Fruit fly (Drosophila melanogaster) whole organism, embryonic: ENCODE data around the gene CG32161.

Experiments used
- Abd-B ChIP-seq: fragments of 200-800 bp; sonication (Bioruptor generic); optimal IDR thresholded peaks from 2 replicates; lab custom pipeline; 2018; ENCODE audit warnings: missing biosample characterization, mild to moderate bottlenecking, missing genetic modification characterization, moderate library complexity
- Awh ChIP-seq: fragments of 200-800 bp; sonication (Bioruptor generic); IDR thresholded peaks from 2 replicates; pipeline ENCODE4, ENCODE4 v1.3.6; 2022; ENCODE audit warnings: missing biosample characterization, missing genetic modification characterization
- CG10462 ChIP-seq: fragments of 200-800 bp; sonication (Bioruptor generic); optimal IDR thresholded peaks from 2 replicates; lab custom pipeline; 2016; ENCODE audit warnings: missing biosample characterization, missing genetic modification characterization
- CG10959 ChIP-seq: fragments of 200-800 bp; sonication (Bioruptor generic); IDR thresholded peaks from 2 replicates; pipeline ENCODE4 v1.3.6; 2022; ENCODE audit warnings: missing biosample characterization, missing genetic modification characterization
- CG11085 ChIP-seq: fragments of 200-800 bp; sonication (Bioruptor generic); IDR thresholded peaks from 2 replicates; pipeline ENCODE4 v1.3.6; 2022; ENCODE audit warnings: missing biosample characterization, missing genetic modification characterization
- CG11560 ChIP-seq: fragments of 200-800 bp; sonication (Bioruptor generic); IDR thresholded peaks from 3 replicates; pipeline ENCODE4 v1.3.6; 2022; ENCODE audit warnings: missing biosample characterization, missing genetic modification characterization
- CG12071 ChIP-seq: fragments of 200-800 bp; sonication (Bioruptor generic); optimal IDR thresholded peaks from 3 replicates; lab custom pipeline; 2018; ENCODE audit warnings: missing biosample characterization, mild to moderate bottlenecking, missing genetic modification characterization
- CG15479 ChIP-seq: fragments of 200-800 bp; sonication (Bioruptor generic); optimal IDR thresholded peaks from 3 replicates; lab custom pipeline; 2019; ENCODE audit warnings: missing biosample characterization, mild to moderate bottlenecking, missing genetic modification characterization, moderate library complexity
- CG17612 ChIP-seq: fragments of 200-800 bp; sonication (Bioruptor generic); IDR thresholded peaks from 2 replicates; pipeline ENCODE4 v1.3.6; 2022; ENCODE audit warnings: missing biosample characterization, missing genetic modification characterization
- CG17802 ChIP-seq: fragments of 200-800 bp; sonication (Bioruptor generic); optimal IDR thresholded peaks from 2 replicates; lab custom pipeline; 2018; ENCODE audit warnings: missing biosample characterization, mild to moderate bottlenecking, missing genetic modification characterization, moderate library complexity
- CG17829 ChIP-seq: fragments of 200-800 bp; optimal IDR thresholded peaks from 2 replicates; lab custom pipeline; 2019; ENCODE audit warnings: missing biosample characterization, mild to moderate bottlenecking, missing genetic modification characterization, moderate library complexity
- CG2875 ChIP-seq: fragments of 200-800 bp; sonication (Bioruptor generic); optimal IDR thresholded peaks from 2 replicates; lab custom pipeline; 2017; ENCODE audit warnings: missing biosample characterization, mild to moderate bottlenecking, missing genetic modification characterization, missing genetic modification reagents
- CG2889 ChIP-seq: fragments of 200-800 bp; sonication (Bioruptor generic); IDR thresholded peaks from 3 replicates; pipeline ENCODE4 v1.3.6; 2022; ENCODE audit warnings: missing biosample characterization, missing genetic modification characterization
- CG33213 ChIP-seq: fragments of 200-800 bp; sonication (Bioruptor generic); optimal IDR thresholded peaks from 3 replicates; lab custom pipeline; 2016; ENCODE audit warnings: missing biosample characterization, missing genetic modification characterization
- CG42726 ChIP-seq: fragments of 200-800 bp; sonication (Bioruptor generic); IDR thresholded peaks from 2 replicates; pipeline ENCODE4 v1.3.6; 2022; ENCODE audit warnings: missing biosample characterization, missing genetic modification characterization; ENCODE audit not compliant: partially characterized antibody
- CG4424 ChIP-seq: fragments of 200-800 bp; sonication (Bioruptor generic); optimal IDR thresholded peaks from 3 replicates; lab custom pipeline; 2016; ENCODE audit warnings: missing biosample characterization, missing genetic modification characterization
- CG6272 ChIP-seq: fragments of 200-800 bp; sonication (Bioruptor generic); IDR thresholded peaks from 2 replicates; pipeline ENCODE4 v1.3.6; 2022; ENCODE audit warnings: missing biosample characterization, missing genetic modification characterization
- CG6813 ChIP-seq: fragments of 200-800 bp; sonication (Bioruptor generic); optimal IDR thresholded peaks from 2 replicates; lab custom pipeline; 2017; ENCODE audit warnings: missing biosample characterization, missing genetic modification characterization, mild to moderate bottlenecking, moderate library complexity, missing genetic modification reagents
- CG8359 ChIP-seq: fragments of 200-800 bp; sonication (Bioruptor generic); optimal IDR thresholded peaks from 2 replicates; lab custom pipeline; 2017; ENCODE audit warnings: missing biosample characterization, mild to moderate bottlenecking, missing genetic modification characterization, borderline replicate concordance
- CG9727 ChIP-seq: fragments of 200-800 bp; sonication (Bioruptor generic); optimal IDR thresholded peaks from 3 replicates; lab custom pipeline; 2017; ENCODE audit warnings: missing biosample characterization, mild to moderate bottlenecking, missing genetic modification characterization
- CoRest ChIP-seq: fragments of 200-800 bp; sonication (Bioruptor generic); optimal IDR thresholded peaks from 3 replicates; lab custom pipeline; 2018; ENCODE audit warnings: missing biosample characterization, mild to moderate bottlenecking, missing genetic modification characterization, moderate library complexity
- D19A ChIP-seq: fragments of 200-800 bp; optimal IDR thresholded peaks from 3 replicates; lab custom pipeline; 2019; ENCODE audit warnings: missing biosample characterization, mild to moderate bottlenecking, missing genetic modification characterization, moderate library complexity
- Dbx ChIP-seq: fragments of 200-800 bp; sonication (Bioruptor generic); IDR thresholded peaks from 3 replicates; pipeline ENCODE4 v1.3.6; 2022; ENCODE audit warnings: missing biosample characterization, missing genetic modification characterization
- Doc2 ChIP-seq: fragments of 200-800 bp; sonication (Bioruptor generic); IDR thresholded peaks from 2 replicates; pipeline ENCODE4 v1.3.6; 2022; ENCODE audit warnings: missing biosample characterization, missing genetic modification characterization
- Gug ChIP-seq: fragments of 200-800 bp; sonication (Bioruptor generic); IDR thresholded peaks from 4 replicates; pipeline ENCODE4 v1.3.6; 2022; ENCODE audit warnings: missing biosample characterization, missing genetic modification characterization
- H15 ChIP-seq: fragments of 200-800 bp; sonication (Bioruptor generic); IDR thresholded peaks from 3 replicates; pipeline ENCODE4 v1.3.6; 2022; ENCODE audit warnings: missing biosample characterization, missing genetic modification characterization
- HLHmδ ChIP-seq: fragments of 200-800 bp; sonication (Bioruptor generic); optimal IDR thresholded peaks from 2 replicates; lab custom pipeline; 2018; ENCODE audit warnings: missing biosample characterization, mild to moderate bottlenecking, missing genetic modification characterization, moderate library complexity
- Hmr ChIP-seq: fragments of 200-800 bp; sonication (Bioruptor generic); optimal IDR thresholded peaks from 3 replicates; lab custom pipeline; 2017; ENCODE audit warnings: mild to moderate bottlenecking, missing biosample characterization, missing genetic modification reagents, missing genetic modification characterization
- MBD-R2 ChIP-seq: fragments of 200-800 bp; sonication (Bioruptor generic); IDR thresholded peaks from 2 replicates; pipeline ENCODE4 v1.3.6; 2022; ENCODE audit warnings: missing biosample characterization, missing genetic modification characterization
- Nf-YC ChIP-seq: fragments of 200-800 bp; optimal IDR thresholded peaks from 3 replicates; lab custom pipeline; 2019; ENCODE audit warnings: missing biosample characterization, mild to moderate bottlenecking, missing genetic modification characterization, moderate library complexity
- Ravus ChIP-seq: fragments of 200-800 bp; sonication (Bioruptor generic); IDR thresholded peaks from 2 replicates; pipeline ENCODE4 v1.3.6; 2022; ENCODE audit warnings: missing biosample characterization, missing genetic modification characterization
- Spps ChIP-seq: fragments of 200-800 bp; sonication (Bioruptor generic); optimal IDR thresholded peaks from 2 replicates; lab custom pipeline; 2018; ENCODE audit warnings: missing biosample characterization, mild to moderate bottlenecking, missing genetic modification characterization
- TFAM ChIP-seq: fragments of 200-800 bp; sonication (Bioruptor generic); optimal IDR thresholded peaks from 2 replicates; lab custom pipeline; 2017; ENCODE audit warnings: missing biosample characterization, missing genetic modification characterization, inconsistent platforms
- Vsx1 ChIP-seq: fragments of 200-800 bp; sonication (Bioruptor generic); optimal IDR thresholded peaks from 2 replicates; lab custom pipeline; 2017; ENCODE audit warnings: missing biosample characterization, mild to moderate bottlenecking, missing genetic modification characterization, missing genetic modification reagents
- ab ChIP-seq: fragments of 200-800 bp; sonication (Bioruptor generic); optimal IDR thresholded peaks from 2 replicates; lab custom pipeline; 2016; ENCODE audit warnings: missing biosample characterization, missing genetic modification characterization
- br ChIP-seq: fragments of >200 bp; optimal IDR thresholded peaks from 2 replicates; lab custom pipeline; 2017
- chinmo ChIP-seq: fragments of 200-800 bp; sonication (Bioruptor generic); IDR thresholded peaks from 4 replicates; pipeline ENCODE4 v1.3.6; 2022; ENCODE audit warnings: missing biosample characterization, missing genetic modification characterization; ENCODE audit not compliant: partially characterized antibody
- corto ChIP-seq: fragments of 200-800 bp; sonication (Bioruptor generic); optimal IDR thresholded peaks from 2 replicates; lab custom pipeline; 2016; ENCODE audit warnings: missing biosample characterization, mild to moderate bottlenecking, missing genetic modification characterization, moderate library complexity
- fd3F ChIP-seq: fragments of 200-800 bp; sonication (Bioruptor generic); optimal IDR thresholded peaks from 2 replicates; lab custom pipeline; 2018; ENCODE audit warnings: missing biosample characterization, mild to moderate bottlenecking, missing genetic modification characterization, moderate library complexity
- grau ChIP-seq: fragments of 200-800 bp; optimal IDR thresholded peaks from 3 replicates; lab custom pipeline; 2019; ENCODE audit warnings: missing biosample characterization, mild to moderate bottlenecking, missing genetic modification characterization, moderate library complexity
- grn ChIP-seq: fragments of 200-800 bp; sonication (Bioruptor generic); optimal IDR thresholded peaks from 3 replicates; lab custom pipeline; 2017; ENCODE audit warnings: missing biosample characterization, missing genetic modification characterization
- ham ChIP-seq: fragments of 200-800 bp; sonication (Bioruptor generic); IDR thresholded peaks from 2 replicates; pipeline ENCODE4 v1.3.6; 2022; ENCODE audit warnings: missing biosample characterization, missing genetic modification characterization
- lbe ChIP-seq: fragments of 200-800 bp; sonication (Bioruptor generic); optimal IDR thresholded peaks from 2 replicates; lab custom pipeline; 2016; ENCODE audit warnings: missing biosample characterization, mild to moderate bottlenecking, missing genetic modification characterization
- sc ChIP-seq, 3 experiments: fragments of >200 bp in 2 of 3; fragments of 200-800 bp in 1 of 3; sonication (Bioruptor generic) in 1 of 3; optimal IDR thresholded peaks; 2 replicates in 2 of 3; 3 replicates in 1 of 3; lab custom pipeline; 2017; ENCODE audit warnings: mild to moderate bottlenecking in 1 of 3, missing biosample characterization in 1 of 3, missing genetic modification characterization in 1 of 3, missing genetic modification reagents in 1 of 3
- seq ChIP-seq: fragments of 200-800 bp; sonication (Bioruptor generic); IDR thresholded peaks from 2 replicates; pipeline ENCODE4 v1.3.6; 2022; ENCODE audit warnings: missing biosample characterization, missing genetic modification characterization
- stc ChIP-seq: fragments of 200-800 bp; sonication (Bioruptor generic); IDR thresholded peaks from 2 replicates; pipeline ENCODE4 v1.3.6; 2022; ENCODE audit warnings: missing biosample characterization, missing genetic modification characterization
- tup ChIP-seq: fragments of 200-800 bp; sonication (Bioruptor generic); optimal IDR thresholded peaks from 2 replicates; lab custom pipeline; 2016; ENCODE audit warnings: missing biosample characterization, mild to moderate bottlenecking, missing genetic modification characterization, moderate library complexity
- wdn ChIP-seq: fragments of 200-800 bp; sonication (Bioruptor generic); IDR thresholded peaks from 2 replicates; pipeline ENCODE4 v1.3.6; 2022; ENCODE audit warnings: missing biosample characterization, missing genetic modification characterization
- yki ChIP-seq: fragments of >200 bp; optimal IDR thresholded peaks from 3 replicates; lab custom pipeline; 2018

The CG32161 gene

DNA sequence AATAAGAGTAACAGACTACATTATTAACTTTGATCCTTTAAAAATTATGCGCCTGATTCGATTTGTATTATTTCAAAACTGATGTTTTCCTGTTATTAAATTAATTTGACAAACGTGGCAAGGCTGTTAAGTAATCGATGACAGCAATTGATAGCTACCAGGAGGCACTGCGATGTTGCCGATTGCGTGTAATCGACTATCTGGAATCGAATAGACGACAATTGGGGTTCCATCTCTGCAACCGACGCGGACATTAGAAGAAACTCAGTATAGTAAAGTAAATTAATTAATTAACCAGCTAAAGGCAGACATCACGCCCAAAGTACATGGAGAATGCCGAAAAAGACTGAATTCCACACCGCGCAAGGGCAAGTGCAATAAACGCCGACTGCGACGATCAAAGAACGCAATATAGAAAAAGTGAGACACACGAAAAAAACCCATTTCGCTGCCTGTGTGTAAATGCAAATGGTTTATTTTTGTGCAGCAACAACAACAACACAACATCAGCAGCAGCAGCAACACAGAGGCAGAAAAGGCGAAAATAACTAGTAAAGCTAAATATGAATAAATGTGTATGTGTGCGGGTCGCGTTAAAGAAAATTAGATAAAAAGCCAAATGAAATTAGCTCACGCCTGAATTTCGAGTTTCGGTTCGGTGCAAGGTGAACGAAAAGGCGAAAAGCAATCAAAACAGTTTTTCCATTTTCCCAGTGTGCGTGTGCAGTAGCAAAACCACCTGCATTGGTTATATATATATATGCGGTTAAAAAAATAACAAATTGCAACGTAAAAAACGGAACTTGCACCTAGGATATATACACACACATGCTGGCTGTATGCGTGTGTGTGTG is 7.7 kb downstream of the CG32161 start, which contains the start of gene sina (continued):
- TF ChIP-seq stc (GFP tag; lab: Robert Waterston, UW) (no peak), Gug (GFP tag; lab: Robert Waterston, UW) (no peak), CG15479 (GFP tag; lab: Kevin White, UChicago) (no peak), CG11560 (tag; lab: Robert Waterston, UW) (peak; percentile 99), sc (optimal IDR thresholded peaks at IDR 0.05; lab: Kevin White, UChicago) (no peak), sc (GFP tag; optimal IDR thresholded peaks at IDR 0.05; lab: Kevin White, UChicago) (no peak), CG12071 (no peak), CG17829 (peak; percentile 72), CG2875 (GFP tag; lab: Kevin White, UChicago) (no peak), TFAM (GFP tag; lab: Kevin White, UChicago) (no peak), Nf-YC (peak; percentile 56), grau (tag; lab: Kevin White, UChicago) (peak; percentile 22), CG4424 (GFP tag; lab: Kevin White, UChicago) (no peak), MBD-R2 (peak; percentile 48), chinmo (GFP tag; lab: Robert Waterston, UW) (peak; percentile 79; the same call in 3 of the 4 replicates), fd3F (GFP tag; lab: Kevin White, UChicago) (no peak), br (lab: Kevin White, UChicago) (no peak), Ravus (no peak), Dbx (GFP tag; lab: Robert Waterston, UW) (peak; percentile 41; the same call in 1 of the 3 replicates), yki (no peak), CG17802 (tag; lab: Kevin White, UChicago) (no peak), wdn (no peak), CG8359 (GFP tag; lab: Kevin White, UChicago) (no peak), D19A (tag; lab: Kevin White, UChicago) (peak; percentile 39), CG42726 (GFP tag; lab: Robert Waterston, UW) (peak; percentile 63; the same call in 1 of the 2 replicates), CoRest (peak; percentile 68), Hmr (GFP tag; lab: Kevin White, UChicago) (peak; percentile 54), HLHmδ (GFP tag; lab: Kevin White, UChicago) (peak; percentile 31), CG10462 (GFP tag; lab: Kevin White, UChicago) (no peak), ab (GFP tag; lab: Kevin White, UChicago) (no peak), CG17612 (no peak), Spps (no peak), tup (no peak), corto (GFP tag; lab: Kevin White, UChicago) (no peak), CG6272 (GFP tag; lab: Robert Waterston, UW) (peak; percentile 16; the same call in 1 of the 2 replicates), seq (GFP tag; lab: Robert Waterston, UW) (no peak), ham (GFP tag; lab: Robert Waterston, UW) (no peak), CG11085 (GFP tag; lab: Robert Waterston, UW) (no peak), lbe (peak; percentile 11), CG9727 (no peak), Vsx1 (no peak), H15 (GFP tag; lab: Robert Waterston, UW) (no peak), CG2889 (GFP tag; lab: Robert Waterston, UW) (no peak), Doc2 (GFP tag; lab: Robert Waterston, UW) (no peak), Abd-B (GFP tag; lab: Kevin White, UChicago) (peak; percentile 58), CG33213 (peak; percentile 61), Awh (GFP tag; lab: Robert Waterston, UW) (no peak), grn (GFP tag; lab: Kevin White, UChicago) (no peak), CG10959 (GFP tag; lab: Robert Waterston, UW) (no peak), CG6813 (GFP tag; lab: Kevin White, UChicago) (no peak)
